Worm (Caenorhabditis elegans) whole organism, young adult: ENCODE measurements around the gene C02D5.2.

Experiments
- ets-4 ChIP-seq: fragments of 200-800 bp; sonication (Bioruptor generic); optimal IDR thresholded peaks from 2 replicates; lab custom pipeline; 2018; ENCODE audit warnings: mild to moderate bottlenecking, missing genetic modification characterization, missing compliant biosample characterization
- lag-1 ChIP-seq: fragments of 200-800 bp; sonication (Bioruptor generic); IDR thresholded peaks from 2 replicates; pipeline ENCODE4 v1.3.6; 2022; ENCODE audit warnings: missing genetic modification reagents, missing genetic modification characterization, missing compliant biosample characterization
- pbrm-1 ChIP-seq: fragments of 200-800 bp; sonication (Bioruptor generic); IDR thresholded peaks from 2 replicates; pipeline ENCODE4 v1.3.6; 2022; ENCODE audit warnings: missing genetic modification reagents, missing genetic modification characterization, missing compliant biosample characterization
- snpc-4 ChIP-seq, 5 experiments: fragments of 150-350 bp in 1 of 5; sonication (generic microtip) in 4 of 5; optimal IDR thresholded peaks; 2 replicates each; lab custom pipeline; 2014 to 2018; ENCODE audit warnings: missing genetic modification characterization in 5 of 5, missing biosample characterization in 3 of 5, antibody characterized with exemption in 2 of 5, mild to moderate bottlenecking in 2 of 5, missing compliant biosample characterization in 2 of 5, missing genotype in 2 of 5, moderate library complexity in 2 of 5, missing genetic modification reagents in 1 of 5

ce11 chrIII:8560836-8561235, 3.7 kb downstream of the C02D5.2 start, which contains the start of gene acdh-6:
- no peak for TF ChIP-seq snpc-4 (GFP tag; optimal IDR thresholded peaks at IDR 0.05; lab: Kevin White, UChicago)
- TF ChIP-seq snpc-4 (tag; optimal IDR thresholded peaks at IDR 0.05; lab: Kevin White, UChicago), result no peak
- no peak for TF ChIP-seq ets-4
- no peak for TF ChIP-seq pbrm-1 (GFP tag; lab: Robert Waterston, UW)
- TF ChIP-seq lag-1 (GFP tag; lab: Robert Waterston, UW), result no peak
